Worm (Caenorhabditis elegans) whole organism, late embryonic: ENCODE measurements around the gene D1014.6.

Source experiments
- K02D7.2 ChIP-seq: sonication (generic microtip); optimal IDR thresholded peaks from 2 replicates; lab custom pipeline; 2017; ENCODE audit warnings: mild to moderate bottlenecking, missing genetic modification characterization, missing compliant biosample characterization
- dmd-4 ChIP-seq: sonication (generic microtip); optimal IDR thresholded peaks from 2 replicates; lab custom pipeline; 2016; ENCODE audit warnings: borderline replicate concordance, missing genetic modification characterization, missing compliant biosample characterization
- nfya-1 ChIP-seq: sonication (generic microtip); optimal IDR thresholded peaks from 2 replicates; lab custom pipeline; 2017; ENCODE audit warnings: missing genetic modification characterization, mild to moderate bottlenecking, missing compliant biosample characterization, antibody characterized with exemption, moderate library complexity
- rnt-1 ChIP-seq: sonication (generic microtip); optimal IDR thresholded peaks from 2 replicates; lab custom pipeline; 2016; ENCODE audit warnings: missing genetic modification characterization, missing compliant biosample characterization
- unc-55 ChIP-seq: sonication (generic microtip); optimal IDR thresholded peaks from 2 replicates; lab custom pipeline; 2017; ENCODE audit warnings: missing biosample characterization, missing genetic modification reagents, missing genetic modification characterization

- no peak for TF ChIP-seq dmd-4 (tag; lab: Kevin White, UChicago)
- TF ChIP-seq rnt-1 = no peak
- TF ChIP-seq unc-55 (GFP tag; lab: Kevin White, UChicago) = no peak
- TF ChIP-seq nfya-1 (tag; lab: Kevin White, UChicago) = no peak
- TF ChIP-seq K02D7.2 = no peak
Measured at ce11 chrV:8131628-8132027, 10.7 kb downstream of the D1014.6 start.
